Fruit fly (Drosophila melanogaster): ENCODE data around the gene EMC1.

EMC1 gene

DNA sequence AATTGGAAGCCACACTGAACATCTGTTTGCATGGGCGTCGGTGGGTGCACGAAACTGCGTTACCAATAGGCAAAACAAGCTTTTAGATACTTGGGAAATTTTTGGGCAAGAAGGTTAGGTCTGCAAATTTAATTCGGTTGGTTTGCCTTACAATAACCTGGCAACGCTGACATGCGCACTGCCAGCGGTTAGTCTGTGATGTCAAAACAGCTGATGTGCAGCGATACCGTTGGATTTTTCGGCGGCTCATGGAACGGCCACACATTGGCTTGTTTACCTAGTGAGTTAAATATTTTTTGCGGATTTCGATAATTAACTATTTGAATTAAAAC lies 20.3 kb downstream of the EMC1 start, which contains the start of gene ArgRS-m (continued):
- TF ChIP-seq lmd (GFP tag; IDR thresholded peaks at IDR 0.05): peak; percentile 38
- TF ChIP-seq ci (GFP tag; IDR thresholded peaks at IDR 0.05): peak; percentile 53; the same call in 1 of the 3 replicates
- TF ChIP-seq Rfx (GFP tag; IDR thresholded peaks at IDR 0.05): peak; percentile 84
- peak; percentile 74 for TF ChIP-seq fu2 (GFP tag; optimal IDR thresholded peaks at IDR 0.05)
- TF ChIP-seq Myb (GFP tag; optimal IDR thresholded peaks at IDR 0.05): peak; percentile 60
- TF ChIP-seq Xbp1 (GFP tag; optimal IDR thresholded peaks at IDR 0.05): peak; percentile 47
- TF ChIP-seq Med (GFP tag): peak; percentile 95
- peak; percentile 45 for TF ChIP-seq CG17829 (tag; optimal IDR thresholded peaks at IDR 0.05)
- peak; percentile 4 for TF ChIP-seq CG13894 (tag; optimal IDR thresholded peaks at IDR 0.05)
- TF ChIP-seq pan (optimal IDR thresholded peaks at IDR 0.05): no peak
- TF ChIP-seq pan (GFP tag; optimal IDR thresholded peaks at IDR 0.05 in 1 of 2, IDR thresholded peaks at IDR 0.05 in 1 of 2): peak in 1 of 2 experiments; percentile 37
- TF ChIP-seq klu (GFP tag; IDR thresholded peaks at IDR 0.05): no peak
- peak; percentile 67 for TF ChIP-seq CG14014 (GFP tag; IDR thresholded peaks at IDR 0.05)
- peak; percentile 43 for TF ChIP-seq Fer3 (tag; optimal IDR thresholded peaks at IDR 0.05)
- TF ChIP-seq lola (GFP tag; optimal IDR thresholded peaks at IDR 0.05): no peak
- TF ChIP-seq CG12391 (tag; optimal IDR thresholded peaks at IDR 0.05): peak; percentile 53
- no peak for TF ChIP-seq CG7963 (GFP tag; IDR thresholded peaks at IDR 0.05; ENCODE audit: partially characterized antibody)
- TF ChIP-seq CG9437 (GFP tag; optimal IDR thresholded peaks at IDR 0.05): peak; percentile 15
- TF ChIP-seq chinmo (GFP tag; IDR thresholded peaks at IDR 0.05; ENCODE audit: partially characterized antibody): no peak
- peak; percentile 54; the same call in 1 of the 2 replicates for TF ChIP-seq Atf6 (GFP tag; IDR thresholded peaks at IDR 0.05)
- 0 out of 2 replicates have a peak, but pooled peaks have one; percentile 53 for TF ChIP-seq unc-4 (GFP tag; IDR thresholded peaks at IDR 0.05; ENCODE audit: partially characterized antibody)
- TF ChIP-seq CG1602 (GFP tag; optimal IDR thresholded peaks at IDR 0.05): peak; percentile 16
- peak; percentile 62 for TF ChIP-seq CG13775 (GFP tag; optimal IDR thresholded peaks at IDR 0.05)
- TF ChIP-seq ac (GFP tag; optimal IDR thresholded peaks at IDR 0.05): no peak
- TF ChIP-seq CG13424 (tag; optimal IDR thresholded peaks at IDR 0.05): peak; percentile 37
- 0 out of 2 replicates have a peak, but pooled peaks have one; percentile 47 for TF ChIP-seq CG32767 (GFP tag; IDR thresholded peaks at IDR 0.05)
- TF ChIP-seq CG12659 (GFP tag; optimal IDR thresholded peaks at IDR 0.05): peak; percentile 76
- TF ChIP-seq ssp (GFP tag; IDR thresholded peaks at IDR 0.05): 0 out of 2 replicates have a peak, but pooled peaks have one; percentile 26
- TF ChIP-seq CG12942 (GFP tag; optimal IDR thresholded peaks at IDR 0.05): peak; percentile 33
- TF ChIP-seq jumu (GFP tag; optimal IDR thresholded peaks at IDR 0.05): peak; percentile 68
- TF ChIP-seq CG2712 (tag; optimal IDR thresholded peaks at IDR 0.05): peak; percentile 40
- no peak for TF ChIP-seq kni (GFP tag; optimal IDR thresholded peaks at IDR 0.05)
- peak; percentile 53; the same call in 1 of the 2 replicates for TF ChIP-seq vvl (GFP tag; IDR thresholded peaks at IDR 0.05)
- peak; percentile 76 for TF ChIP-seq stwl (tag; optimal IDR thresholded peaks at IDR 0.05)
- TF ChIP-seq CG10654 (GFP tag; optimal IDR thresholded peaks at IDR 0.05): peak; percentile 20
- TF ChIP-seq phol (tag; optimal IDR thresholded peaks at IDR 0.05): peak; percentile 38
- peak; percentile 40; the same call in 2 of the 4 replicates for TF ChIP-seq Gug (GFP tag; IDR thresholded peaks at IDR 0.05)
- no peak for TF ChIP-seq so (GFP tag; IDR thresholded peaks at IDR 0.05)
- peak; percentile 28 for TF ChIP-seq D19B (GFP tag; optimal IDR thresholded peaks at IDR 0.05)
- peak; percentile 49 for TF ChIP-seq CG2116 (GFP tag; optimal IDR thresholded peaks at IDR 0.05)
- TF ChIP-seq Ets65A (GFP tag): peak; percentile 34
- peak; percentile 48 for TF ChIP-seq CG9817 (tag; optimal IDR thresholded peaks at IDR 0.05)
- TF ChIP-seq Six4 (GFP tag; optimal IDR thresholded peaks at IDR 0.05): peak; percentile 23
- TF ChIP-seq CG1529 (GFP tag; optimal IDR thresholded peaks at IDR 0.05): no peak
- no peak for TF ChIP-seq Atf-2 (GFP tag; optimal IDR thresholded peaks at IDR 0.05)
- no peak for TF ChIP-seq gce (GFP tag; IDR thresholded peaks at IDR 0.05)
- TF ChIP-seq HmgZ (tag; optimal IDR thresholded peaks at IDR 0.05): peak; percentile 65
- TF ChIP-seq CG3995 (GFP tag; optimal IDR thresholded peaks at IDR 0.05): peak; percentile 12
- no peak for TF ChIP-seq wor (GFP tag; IDR thresholded peaks at IDR 0.05)
- no peak for TF ChIP-seq Spps (tag; optimal IDR thresholded peaks at IDR 0.05)
- peak; percentile 84 for TF ChIP-seq CG9932 (GFP tag; IDR thresholded peaks at IDR 0.05)

Measured in whole organism, embryonic.